Worm (Caenorhabditis elegans) whole organism, late embryonic: Measurements from ENCODE around the gene srx-95.

Experiments
- F13H6.1 ChIP-seq: sonication (generic microtip); optimal IDR thresholded peaks from 2 replicates; lab custom pipeline; 2016; ENCODE audit warnings: missing genetic modification characterization, missing compliant biosample characterization
- K02D7.2 ChIP-seq: sonication (generic microtip); optimal IDR thresholded peaks from 2 replicates; lab custom pipeline; 2017; ENCODE audit warnings: mild to moderate bottlenecking, missing genetic modification characterization, missing compliant biosample characterization
- ahr-1 ChIP-seq: sonication (generic microtip); optimal IDR thresholded peaks from 2 replicates; lab custom pipeline; 2016; ENCODE audit warnings: missing genetic modification characterization, missing compliant biosample characterization
- ama-1 ChIP-seq: fragments of 150-350 bp; optimal IDR thresholded peaks from 2 replicates; lab custom pipeline; 2014
- ceh-22 ChIP-seq: sonication (generic microtip); optimal IDR thresholded peaks from 2 replicates; lab custom pipeline; 2017; ENCODE audit warnings: missing biosample characterization, missing genetic modification characterization
- che-1 ChIP-seq: sonication (generic microtip); optimal IDR thresholded peaks from 2 replicates; lab custom pipeline; 2016; ENCODE audit warnings: mild to moderate bottlenecking, missing genetic modification characterization, missing compliant biosample characterization
- elt-2 ChIP-seq: sonication (generic microtip); optimal IDR thresholded peaks from 2 replicates; lab custom pipeline; 2016; ENCODE audit warnings: missing genetic modification reagents, missing genetic modification characterization, missing compliant biosample characterization
- fkh-10 ChIP-seq: fragments of 150-350 bp; optimal IDR thresholded peaks from 2 replicates; lab custom pipeline; 2014; ENCODE audit warnings: missing biosample characterization, missing genetic modification reagents, missing genetic modification characterization
- rnt-1 ChIP-seq: sonication (generic microtip); optimal IDR thresholded peaks from 2 replicates; lab custom pipeline; 2016; ENCODE audit warnings: missing genetic modification characterization, missing compliant biosample characterization

- TF ChIP-seq ahr-1 (tag; lab: Kevin White, UChicago) = no peak
- no peak for TF ChIP-seq ceh-22
- no peak for TF ChIP-seq ama-1
- TF ChIP-seq K02D7.2 (tag; lab: Kevin White, UChicago) = no peak
- TF ChIP-seq elt-2 (tag; lab: Kevin White, UChicago) = peak; percentile 64
- no peak for TF ChIP-seq che-1 (tag; lab: Kevin White, UChicago)
- TF ChIP-seq fkh-10 (GFP tag; lab: Kevin White, UChicago) = no peak
- no peak for TF ChIP-seq rnt-1 (tag; lab: Kevin White, UChicago)
- TF ChIP-seq F13H6.1 (tag; lab: Kevin White, UChicago) = no peak
Measured at ce11 chrII:6781231-6781630, 26.7 kb upstream of the srx-95 start.
